Fruit fly (Drosophila melanogaster) Kc167 (cell line): ENCODE data around the gene ppk.

Source experiments
- Myc ChIP-seq: fragments of >200 bp; optimal IDR thresholded peaks from 2 replicates; lab custom pipeline; 2017; ENCODE audit warnings: missing external identifiers
- Sin3A ChIP-seq: fragments of >200 bp; optimal IDR thresholded peaks from 2 replicates; lab custom pipeline; 2018; ENCODE audit warnings: missing external identifiers
- h ChIP-seq: fragments of >200 bp; optimal IDR thresholded peaks from 3 replicates; lab custom pipeline; 2018; ENCODE audit warnings: missing external identifiers
- insv ChIP-seq: fragments of >200 bp; optimal IDR thresholded peaks from 3 replicates; lab custom pipeline; 2018; ENCODE audit warnings: missing external identifiers
- psq ChIP-seq: fragments of >200 bp; optimal IDR thresholded peaks from 2 replicates; lab custom pipeline; 2017; ENCODE audit warnings: missing external identifiers
- ttk ChIP-seq: sonication (Bioruptor generic); optimal IDR thresholded peaks from 2 replicates; lab custom pipeline; 2017; ENCODE audit warnings: missing external identifiers

Gene ppk

DNA sequence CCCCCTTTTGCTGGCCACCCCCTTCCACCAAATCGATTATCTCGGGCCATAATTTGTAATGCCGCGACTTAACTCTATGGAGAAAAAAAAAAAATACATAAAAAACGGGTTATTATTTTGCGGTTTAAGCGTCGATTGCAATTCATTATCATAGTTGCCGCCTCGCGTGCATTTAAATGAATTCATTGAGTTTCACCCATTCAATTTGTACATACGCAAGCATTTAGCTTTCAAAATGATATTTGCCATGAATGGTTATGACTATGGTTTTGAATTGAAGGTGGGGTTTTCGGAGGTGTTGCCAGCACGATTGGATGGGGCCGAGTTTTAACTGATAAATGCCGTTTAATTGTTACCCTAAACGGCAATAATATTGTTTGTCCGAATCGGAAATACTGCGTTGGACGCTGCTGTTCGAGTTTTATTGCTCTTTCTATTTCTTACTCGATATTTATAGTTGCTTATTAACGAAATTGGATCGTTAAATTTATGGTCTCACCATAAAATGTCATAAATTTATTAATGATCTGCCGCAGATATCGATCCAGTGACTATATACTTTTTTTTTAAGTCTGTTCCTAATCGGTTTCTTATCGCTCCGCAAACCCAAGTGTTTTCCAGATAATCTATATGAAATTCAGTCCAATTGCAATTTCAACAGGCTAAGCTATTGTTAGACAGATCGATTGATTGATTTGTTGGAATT, 23.9 kb upstream of the ppk start:
- TF ChIP-seq Myc = no peak
- no peak for TF ChIP-seq ttk (lab: Kevin White, UChicago)
- TF ChIP-seq Sin3A (lab: Kevin White, UChicago) = no peak
- TF ChIP-seq psq (lab: Kevin White, UChicago) = no peak
- no peak for TF ChIP-seq h
- TF ChIP-seq insv (lab: Kevin White, UChicago) = no peak

DNA sequence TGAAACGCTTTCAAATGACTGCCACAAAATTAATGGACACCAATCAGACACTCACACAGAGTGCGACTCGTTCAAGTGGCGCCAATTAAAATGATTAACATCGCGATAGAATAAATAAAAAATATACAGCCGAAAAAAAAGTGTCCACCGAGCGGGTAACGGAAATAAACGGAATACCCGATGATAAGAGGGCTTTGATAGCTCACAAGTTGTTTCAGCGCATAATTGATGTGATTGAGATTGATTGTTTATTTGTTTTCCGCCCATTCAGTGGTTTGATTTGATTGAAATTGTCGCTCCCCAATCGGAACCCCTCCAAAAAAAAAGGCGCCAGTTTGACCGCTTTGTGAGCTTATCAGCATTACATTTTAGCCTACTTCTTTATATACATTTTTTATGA, 22.6 kb upstream of the ppk start:
- no peak for TF ChIP-seq Sin3A (lab: Kevin White, UChicago)

dm6 chr2L:14401616-14402240, 20.8 kb upstream of the ppk start:
- TF ChIP-seq psq (lab: Kevin White, UChicago) (no peak), insv (lab: Kevin White, UChicago) (no peak), Sin3A (lab: Kevin White, UChicago) (no peak), Myc (no peak), h (no peak), ttk (lab: Kevin White, UChicago) (no peak)

dm6 chr2L:14400676-14401075, 19.7 kb upstream of the ppk start:
- TF ChIP-seq Myc = no peak
- TF ChIP-seq h = no peak
- no peak for TF ChIP-seq Sin3A (lab: Kevin White, UChicago)
- TF ChIP-seq psq (lab: Kevin White, UChicago) = no peak
- no peak for TF ChIP-seq insv (lab: Kevin White, UChicago)
- no peak for TF ChIP-seq ttk (lab: Kevin White, UChicago)

DNA sequence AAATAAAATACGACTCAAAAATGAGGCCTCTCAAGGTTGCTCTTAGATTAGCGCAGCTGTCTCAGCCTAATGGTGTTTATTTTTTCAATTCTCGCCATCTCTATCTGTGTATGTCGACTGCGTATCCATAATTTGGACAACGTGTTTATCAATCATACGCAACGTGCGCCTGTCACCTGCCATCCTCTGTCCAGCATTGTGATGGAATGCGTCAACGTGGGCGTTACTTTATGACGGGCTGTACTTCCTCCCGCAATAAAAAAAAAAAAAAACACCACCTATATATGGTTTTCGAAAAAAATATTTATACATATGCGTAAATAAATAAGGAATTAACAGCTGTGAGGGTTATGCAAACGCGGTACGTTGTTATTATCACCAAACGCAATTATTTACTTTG, 18.4 kb upstream of the ppk start:
- TF ChIP-seq Myc = no peak
- no peak for TF ChIP-seq h
- no peak for TF ChIP-seq psq (lab: Kevin White, UChicago)
- TF ChIP-seq insv (lab: Kevin White, UChicago) = no peak
- TF ChIP-seq Sin3A (lab: Kevin White, UChicago) = no peak
- TF ChIP-seq ttk (lab: Kevin White, UChicago) = no peak

dm6 chr2L:14398562-14398961, 17.6 kb upstream of the ppk start:
- no peak for TF ChIP-seq h
- no peak for TF ChIP-seq insv (lab: Kevin White, UChicago)
- TF ChIP-seq Sin3A (lab: Kevin White, UChicago) = no peak
- TF ChIP-seq psq (lab: Kevin White, UChicago) = no peak
- TF ChIP-seq Myc = no peak
- no peak for TF ChIP-seq ttk (lab: Kevin White, UChicago)

DNA sequence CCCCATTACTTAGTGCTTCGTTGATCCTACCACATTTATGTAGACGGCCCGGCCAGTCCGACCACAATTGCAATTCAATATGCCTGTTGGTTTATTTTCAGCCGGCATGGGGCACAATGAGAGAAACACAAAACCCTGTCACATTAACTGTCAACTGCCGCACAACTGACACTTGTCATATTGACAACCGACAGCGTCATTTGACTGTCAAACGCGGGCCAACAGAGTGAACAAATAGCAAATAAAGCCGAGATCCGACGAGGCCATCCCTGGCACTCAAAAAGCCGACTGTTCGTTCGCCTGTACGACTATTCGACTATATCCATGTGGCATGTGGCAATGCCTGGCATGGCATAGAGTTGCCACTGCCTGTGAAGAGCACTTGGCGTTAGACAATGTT, 17.0 kb upstream of the ppk start:
- TF ChIP-seq Myc (no peak), Sin3A (lab: Kevin White, UChicago) (no peak), ttk (lab: Kevin White, UChicago) (no peak), h (no peak), psq (lab: Kevin White, UChicago) (no peak), insv (lab: Kevin White, UChicago) (no peak)

DNA sequence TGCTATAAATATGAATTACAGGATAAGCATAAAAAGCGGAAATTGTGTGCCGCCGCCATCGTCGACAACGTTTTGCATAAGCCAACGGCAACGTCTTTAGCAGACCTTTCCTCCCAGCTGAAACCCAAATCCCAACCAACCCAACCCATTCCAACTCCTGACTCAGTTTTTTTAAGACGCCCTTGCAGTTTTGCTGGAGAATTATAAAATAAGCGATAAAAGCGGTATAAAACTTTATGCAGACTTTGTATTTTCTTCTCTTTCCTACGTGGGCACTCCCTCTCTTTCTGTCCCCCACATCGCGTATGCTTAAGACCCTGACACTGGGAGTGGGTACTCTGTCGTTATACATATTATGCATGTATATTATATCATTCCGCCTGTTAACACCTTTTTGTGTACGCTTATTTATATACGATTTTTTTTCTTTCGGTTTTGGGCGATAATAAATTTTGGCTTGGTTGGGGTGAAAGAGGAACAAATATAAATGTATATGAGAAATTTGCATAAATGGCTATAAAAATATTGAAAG, 16.2 kb upstream of the ppk start:
- TF ChIP-seq ttk (lab: Kevin White, UChicago) = no peak

dm6 chr2L:14396263-14396662, 15.3 kb upstream of the ppk start:
- TF ChIP-seq ttk (lab: Kevin White, UChicago) (no peak), psq (lab: Kevin White, UChicago) (no peak), Sin3A (lab: Kevin White, UChicago) (no peak), insv (lab: Kevin White, UChicago) (no peak), Myc (no peak), h (no peak)

DNA sequence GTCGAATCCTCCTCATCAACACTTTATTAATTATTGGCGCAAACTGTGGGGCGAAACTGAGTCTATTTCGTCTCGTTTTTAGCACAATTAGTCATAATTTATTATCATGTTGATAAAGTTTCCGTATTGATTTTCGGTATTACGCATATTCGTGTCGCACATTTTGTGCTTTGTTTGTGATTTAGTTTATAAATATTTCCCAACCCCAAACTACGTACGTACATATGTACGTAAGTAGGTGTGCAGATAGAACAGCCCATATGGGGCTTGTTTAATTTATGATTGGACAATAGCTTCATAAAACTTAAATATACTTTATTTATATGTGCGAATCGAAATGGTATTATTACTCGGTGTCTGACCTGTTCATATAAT, 14.1 kb upstream of the ppk start:
- TF ChIP-seq h (no peak), psq (lab: Kevin White, UChicago) (no peak), Myc (no peak), insv (lab: Kevin White, UChicago) (no peak), Sin3A (lab: Kevin White, UChicago) (no peak), ttk (lab: Kevin White, UChicago) (no peak)

DNA sequence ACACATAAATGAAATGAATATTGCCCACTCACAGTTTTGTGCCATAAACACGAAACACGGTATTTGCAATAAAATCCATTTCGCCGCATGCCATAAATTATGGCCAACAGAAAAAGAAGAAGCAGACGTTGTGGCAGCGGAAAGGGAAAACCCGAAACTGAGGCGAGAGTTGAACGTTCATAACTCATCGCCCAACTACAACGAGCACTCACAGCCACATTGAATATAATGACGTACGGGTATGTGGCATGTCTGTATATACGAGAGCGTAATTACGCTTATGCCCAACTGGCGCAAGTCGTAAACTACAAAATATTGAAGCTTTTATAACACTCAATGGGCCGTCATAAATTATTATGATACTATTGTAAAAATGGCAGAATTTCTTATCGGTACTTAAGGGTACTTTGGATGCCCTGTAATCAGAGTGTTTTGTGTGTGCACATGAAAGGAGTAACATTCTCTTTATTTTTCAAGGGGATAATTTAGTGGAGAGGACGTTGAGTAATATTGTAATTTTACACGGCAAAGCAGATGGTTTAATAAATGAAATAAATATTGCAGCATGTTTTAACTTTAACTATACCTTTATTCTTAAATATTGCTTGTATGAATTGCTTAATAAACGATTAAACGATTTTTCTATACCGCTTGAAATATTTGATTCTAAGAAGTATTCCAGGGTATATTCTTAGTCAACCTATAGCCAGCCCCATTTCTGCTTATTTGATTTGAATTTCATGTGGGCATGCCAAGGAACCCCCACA, 13.5 kb upstream of the ppk start:
- TF ChIP-seq Sin3A (lab: Kevin White, UChicago) (no peak), psq (lab: Kevin White, UChicago) (no peak)

- TF ChIP-seq h = no peak
- no peak for TF ChIP-seq psq (lab: Kevin White, UChicago)
- TF ChIP-seq ttk (lab: Kevin White, UChicago) = no peak
Observed at dm6 chr2L:14393527-14393926, 12.6 kb upstream of the ppk start.
